Fruit fly (Drosophila melanogaster): ENCODE data around the gene CG10336.

Gene CG10336

DNA sequence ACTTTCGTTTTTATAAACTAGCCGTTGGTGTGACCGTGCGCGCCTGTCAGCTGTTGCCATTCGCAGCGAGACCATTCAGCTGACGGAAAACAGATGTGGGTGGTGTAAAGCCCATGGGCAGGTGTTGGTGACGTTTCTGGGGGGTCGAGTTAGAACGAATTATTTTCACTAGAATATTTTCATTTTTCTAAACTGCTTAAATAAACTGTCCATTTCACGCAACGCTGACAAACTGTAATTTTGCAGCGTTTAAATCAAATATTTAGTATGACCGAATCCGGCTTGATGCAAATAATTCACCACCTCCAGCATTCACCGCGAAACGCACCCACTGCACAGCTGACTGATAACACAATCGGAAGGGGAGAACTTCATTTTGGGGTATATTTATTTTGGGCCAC, 6.1 kb downstream of the CG10336 start, which contains the start of the genes CG10383 and CG10338 (continued):
- peak; percentile 49 for TF ChIP-seq CG33557 (GFP tag; optimal IDR thresholded peaks at IDR 0.05)
- peak; percentile 92 for TF ChIP-seq sr (GFP tag; IDR thresholded peaks at IDR 0.05)
- TF ChIP-seq CG43689 (GFP tag; IDR thresholded peaks at IDR 0.05), result peak; percentile 55
- TF ChIP-seq CoRest (tag; optimal IDR thresholded peaks at IDR 0.05), result peak; percentile 81
- TF ChIP-seq CG18599 (GFP tag; optimal IDR thresholded peaks at IDR 0.05), result peak; percentile 92
- TF ChIP-seq CG2129 (GFP tag; IDR thresholded peaks at IDR 0.05; ENCODE audit: partially characterized antibody), result no peak
- TF ChIP-seq nmo (GFP tag; optimal IDR thresholded peaks at IDR 0.05), result peak; percentile 87
- peak; percentile 93 for TF ChIP-seq zfh1 (GFP tag; IDR thresholded peaks at IDR 0.05)
- peak; percentile 56 for TF ChIP-seq CG6854 (GFP tag; optimal IDR thresholded peaks at IDR 0.05)
- TF ChIP-seq CG11093 (GFP tag; IDR thresholded peaks at IDR 0.05), result peak; percentile 76; the same call in 1 of the 3 replicates
- TF ChIP-seq inv (GFP tag; IDR thresholded peaks at IDR 0.05; ENCODE audit: partially characterized antibody), result no peak
- peak; percentile 91 for TF ChIP-seq HLH54F (GFP tag; optimal IDR thresholded peaks at IDR 0.05)
- peak; percentile 48 for TF ChIP-seq CG8290 (GFP tag; optimal IDR thresholded peaks at IDR 0.05)
- peak in 1 of 2 experiments; percentile 94 for TF ChIP-seq CG8290 (tag; optimal IDR thresholded peaks at IDR 0.05)
- peak; percentile 76 for TF ChIP-seq CG15269 (tag; optimal IDR thresholded peaks at IDR 0.05)
- peak; percentile 72 for TF ChIP-seq Fer3 (tag; optimal IDR thresholded peaks at IDR 0.05)
- peak; percentile 82 for TF ChIP-seq CG3281 (GFP tag; optimal IDR thresholded peaks at IDR 0.05)
- peak; percentile 94 for TF ChIP-seq CG32532 (GFP tag; IDR thresholded peaks at IDR 0.05)
- TF ChIP-seq Atf6 (GFP tag; IDR thresholded peaks at IDR 0.05), result peak; percentile 88
- peak; percentile 80 for TF ChIP-seq vfl (GFP tag; optimal IDR thresholded peaks at IDR 0.05)
- peak; percentile 90 for TF ChIP-seq sob (GFP tag; IDR thresholded peaks at IDR 0.05)
- TF ChIP-seq CG17385 (GFP tag; optimal IDR thresholded peaks at IDR 0.05), result peak; percentile 82
- TF ChIP-seq CTCF (GFP tag; optimal IDR thresholded peaks at IDR 0.05), result peak; percentile 8
- no peak for TF ChIP-seq usp (GFP tag; optimal IDR thresholded peaks at IDR 0.05)
- peak; percentile 80 for TF ChIP-seq CG12391 (tag; optimal IDR thresholded peaks at IDR 0.05)
- peak; percentile 38; the same call in 1 of the 2 replicates for TF ChIP-seq ro (GFP tag; IDR thresholded peaks at IDR 0.05)
- peak; percentile 43 for TF ChIP-seq CG15011 (GFP tag; optimal IDR thresholded peaks at IDR 0.05)
- no peak for TF ChIP-seq CG8359 (GFP tag; optimal IDR thresholded peaks at IDR 0.05; ENCODE audit: borderline replicate concordance)
- TF ChIP-seq CG14710 (tag; optimal IDR thresholded peaks at IDR 0.05), result peak; percentile 79
- TF ChIP-seq CG6813 (GFP tag; optimal IDR thresholded peaks at IDR 0.05), result peak; percentile 64
- no peak for TF ChIP-seq pan (optimal IDR thresholded peaks at IDR 0.05)
- peak in 1 of 2 experiments; percentile 94 for TF ChIP-seq pan (GFP tag; optimal IDR thresholded peaks at IDR 0.05 in 1 of 2, IDR thresholded peaks at IDR 0.05 in 1 of 2)
- TF ChIP-seq stc (GFP tag; IDR thresholded peaks at IDR 0.05), result peak; percentile 92
- peak; percentile 72 for TF ChIP-seq schlank (tag; optimal IDR thresholded peaks at IDR 0.05)
- peak; percentile 22 for TF ChIP-seq grn (GFP tag; optimal IDR thresholded peaks at IDR 0.05)
- TF ChIP-seq sens (GFP tag), result peak; percentile 96
- TF ChIP-seq CG15601 (tag; optimal IDR thresholded peaks at IDR 0.05), result peak; percentile 58
- peak; percentile 89 for TF ChIP-seq NC2β (GFP tag; optimal IDR thresholded peaks at IDR 0.05)
- no peak for TF ChIP-seq Dip2 (GFP tag; IDR thresholded peaks at IDR 0.05)
- TF ChIP-seq CG5953 (GFP tag; IDR thresholded peaks at IDR 0.05), result peak; percentile 73
- peak; percentile 76 for TF ChIP-seq CG12299 (tag; optimal IDR thresholded peaks at IDR 0.05)
- TF ChIP-seq D (optimal IDR thresholded peaks at IDR 0.05), result peak; percentile 51
- peak; percentile 44 for TF ChIP-seq D (GFP tag; optimal IDR thresholded peaks at IDR 0.05)
- 0 out of 2 replicates have a peak, but pooled peaks have one; percentile 33 for TF ChIP-seq Lim3 (GFP tag; IDR thresholded peaks at IDR 0.05)
- no peak for TF ChIP-seq lov (optimal IDR thresholded peaks at IDR 0.05)
- peak; percentile 82 for TF ChIP-seq lov (GFP tag; IDR thresholded peaks at IDR 0.05)
- peak; percentile 25 for TF ChIP-seq CG5180 (GFP tag; optimal IDR thresholded peaks at IDR 0.05)
- TF ChIP-seq CG17568 (GFP tag; optimal IDR thresholded peaks at IDR 0.05), result peak; percentile 64
- peak; percentile 25 for TF ChIP-seq CG6654 (GFP tag; optimal IDR thresholded peaks at IDR 0.05)
- no peak for TF ChIP-seq Kr (GFP tag; optimal IDR thresholded peaks at IDR 0.05)
- peak; percentile 84 for TF ChIP-seq CG1602 (GFP tag; optimal IDR thresholded peaks at IDR 0.05)
- no peak for TF ChIP-seq CG10959 (GFP tag; IDR thresholded peaks at IDR 0.05)
